Worm (Caenorhabditis elegans): ENCODE measurements around the gene F35C8.5.

ce11 chrX:5372638-5373037 is 7.0 kb downstream of the F35C8.5 start, which contains the start of gene F35C8.8:
- TF ChIP-seq W03F9.2 (tag; optimal IDR thresholded peaks at IDR 0.05): no peak
- no peak for TF ChIP-seq him-1 (tag; optimal IDR thresholded peaks at IDR 0.05)
